Worm (Caenorhabditis elegans): ENCODE results near the gene F36H5.8.

- TF ChIP-seq syd-9 (tag; optimal IDR thresholded peaks at IDR 0.05) (no peak), unc-55 (GFP tag; optimal IDR thresholded peaks at IDR 0.05) (no peak), ama-1 (optimal IDR thresholded peaks at IDR 0.05) (no peak)
These were observed 36.7 kb upstream of the F36H5.8 start for ce11 chrII:1787208-1787607.
